Fruit fly (Drosophila melanogaster) whole organism, embryonic: ENCODE results near the gene CG34450.

ENCODE experiments used
- Ada2b ChIP-seq: fragments of 200-800 bp; sonication (Bioruptor generic); IDR thresholded peaks from 2 replicates; pipeline ENCODE4 v1.3.6; 2022; ENCODE audit warnings: missing biosample characterization, missing genetic modification characterization
- Adf1 ChIP-seq: fragments of 200-800 bp; sonication (Bioruptor generic); IDR thresholded peaks from 2 replicates; pipeline ENCODE4 v1.3.6; 2022; ENCODE audit warnings: missing biosample characterization, missing genetic modification characterization
- CG10267 ChIP-seq: fragments of 200-800 bp; sonication (Bioruptor generic); optimal IDR thresholded peaks from 2 replicates; lab custom pipeline; 2018; ENCODE audit warnings: missing biosample characterization, mild to moderate bottlenecking, missing genetic modification characterization, moderate library complexity
- CG11398 ChIP-seq: fragments of 200-800 bp; sonication (Bioruptor generic); optimal IDR thresholded peaks from 2 replicates; lab custom pipeline; 2016; ENCODE audit warnings: missing biosample characterization, missing genetic modification characterization
- CG11456 ChIP-seq: fragments of 200-800 bp; sonication (Bioruptor generic); IDR thresholded peaks from 3 replicates; pipeline ENCODE4 v1.3.6; 2022; ENCODE audit warnings: missing biosample characterization, missing genetic modification characterization
- CG12071 ChIP-seq: fragments of 200-800 bp; sonication (Bioruptor generic); optimal IDR thresholded peaks from 3 replicates; lab custom pipeline; 2018; ENCODE audit warnings: missing biosample characterization, mild to moderate bottlenecking, missing genetic modification characterization
- CG12769 ChIP-seq: fragments of 200-800 bp; sonication (Bioruptor generic); optimal IDR thresholded peaks from 2 replicates; lab custom pipeline; 2019; ENCODE audit warnings: missing biosample characterization, mild to moderate bottlenecking, missing genetic modification characterization, moderate library complexity
- CG13775 ChIP-seq: fragments of 200-800 bp; sonication (Bioruptor generic); optimal IDR thresholded peaks from 3 replicates; lab custom pipeline; 2017; ENCODE audit warnings: missing biosample characterization, mild to moderate bottlenecking, missing genetic modification characterization
- CG16815 ChIP-seq: fragments of 200-800 bp; sonication (Bioruptor generic); optimal IDR thresholded peaks from 3 replicates; lab custom pipeline; 2017; ENCODE audit warnings: missing biosample characterization, mild to moderate bottlenecking, missing genetic modification characterization
- CG17328 ChIP-seq: fragments of 200-800 bp; sonication (Bioruptor generic); IDR thresholded peaks from 2 replicates; pipeline ENCODE4 v1.3.6; 2022; ENCODE audit warnings: missing biosample characterization, missing genetic modification characterization
- CG17361 ChIP-seq: fragments of 200-800 bp; sonication (Bioruptor generic); IDR thresholded peaks from 3 replicates; pipeline ENCODE4 v1.3.6; 2022; ENCODE audit warnings: missing biosample characterization, missing genetic modification characterization
- CG18599 ChIP-seq: fragments of 200-800 bp; sonication (Bioruptor generic); optimal IDR thresholded peaks from 3 replicates; lab custom pipeline; 2017; ENCODE audit warnings: missing biosample characterization, missing genetic modification characterization, mild to moderate bottlenecking, moderate library complexity, missing genetic modification reagents
- CG3065 ChIP-seq: fragments of 200-800 bp; sonication (Bioruptor generic); optimal IDR thresholded peaks from 2 replicates; lab custom pipeline; 2016; ENCODE audit warnings: missing biosample characterization, missing genetic modification characterization
- CG7556 ChIP-seq: fragments of 200-800 bp; sonication (Bioruptor generic); optimal IDR thresholded peaks from 2 replicates; lab custom pipeline; 2017; ENCODE audit warnings: missing biosample characterization, mild to moderate bottlenecking, missing genetic modification characterization
- CG7745 ChIP-seq: fragments of 200-800 bp; sonication (Bioruptor generic); optimal IDR thresholded peaks from 2 replicates; lab custom pipeline; 2018; ENCODE audit warnings: missing biosample characterization, mild to moderate bottlenecking, missing genetic modification characterization, moderate library complexity
- CG7987 ChIP-seq: fragments of 200-800 bp; sonication (Bioruptor generic); optimal IDR thresholded peaks from 2 replicates; lab custom pipeline; 2018; ENCODE audit warnings: missing biosample characterization, mild to moderate bottlenecking, missing genetic modification characterization, moderate library complexity
- CG8290 ChIP-seq, 3 experiments: fragments of 200-800 bp; sonication (Bioruptor generic); optimal IDR thresholded peaks; 2 replicates each; lab custom pipeline; 2016 to 2019; ENCODE audit warnings: missing biosample characterization in 3 of 3, missing genetic modification characterization in 3 of 3, mild to moderate bottlenecking in 2 of 3, moderate library complexity in 1 of 3
- CG8765 ChIP-seq: fragments of 200-800 bp; sonication (Bioruptor generic); IDR thresholded peaks from 2 replicates; pipeline ENCODE4 v1.3.6; 2022; ENCODE audit warnings: missing biosample characterization, missing genetic modification characterization
- CG9727 ChIP-seq: fragments of 200-800 bp; sonication (Bioruptor generic); optimal IDR thresholded peaks from 3 replicates; lab custom pipeline; 2017; ENCODE audit warnings: missing biosample characterization, mild to moderate bottlenecking, missing genetic modification characterization
- CG9797 ChIP-seq: fragments of 200-800 bp; sonication (Bioruptor generic); optimal IDR thresholded peaks from 3 replicates; lab custom pipeline; 2018; ENCODE audit warnings: missing biosample characterization, mild to moderate bottlenecking, missing genetic modification characterization
- Dip2 ChIP-seq: fragments of 200-800 bp; sonication (Bioruptor generic); IDR thresholded peaks from 2 replicates; pipeline ENCODE4 v1.3.6; 2022; ENCODE audit warnings: missing biosample characterization, missing genetic modification characterization
- Dip3 ChIP-seq: fragments of 200-800 bp; sonication (Bioruptor generic); optimal IDR thresholded peaks from 3 replicates; lab custom pipeline; 2016; ENCODE audit warnings: missing biosample characterization, missing genetic modification characterization
- Meics ChIP-seq: fragments of 200-800 bp; sonication (Bioruptor generic); optimal IDR thresholded peaks from 2 replicates; lab custom pipeline; 2017; ENCODE audit warnings: missing biosample characterization, mild to moderate bottlenecking, missing genetic modification characterization
- Neu2 ChIP-seq: fragments of 200-800 bp; sonication (Bioruptor generic); optimal IDR thresholded peaks from 3 replicates; lab custom pipeline; 2016; ENCODE audit warnings: missing biosample characterization, missing genetic modification characterization, borderline replicate concordance
- PHDP ChIP-seq: fragments of 200-800 bp; sonication (Bioruptor generic); optimal IDR thresholded peaks from 3 replicates; lab custom pipeline; 2018; ENCODE audit warnings: missing biosample characterization, mild to moderate bottlenecking, missing genetic modification characterization, moderate library complexity
- Pdp1 ChIP-seq, 2 experiments: fragments of 200-800 bp; sonication (Bioruptor generic); optimal IDR thresholded peaks; 3 replicates each; lab custom pipeline; 2016; ENCODE audit warnings: missing biosample characterization in 2 of 2, missing genetic modification characterization in 2 of 2, mild to moderate bottlenecking in 1 of 2, moderate library complexity in 1 of 2
- Ptx1 ChIP-seq: fragments of 200-800 bp; sonication (Bioruptor generic); IDR thresholded peaks from 2 replicates; pipeline ENCODE4 v1.3.6; 2022; ENCODE audit warnings: missing biosample characterization, missing genetic modification characterization
- amos ChIP-seq: fragments of 200-800 bp; sonication (Bioruptor generic); IDR thresholded peaks from 2 replicates; pipeline ENCODE4 v1.3.6; 2022; ENCODE audit warnings: missing biosample characterization, missing genetic modification characterization; ENCODE audit not compliant: partially characterized antibody
- btn ChIP-seq: fragments of 200-800 bp; sonication (Bioruptor generic); optimal IDR thresholded peaks from 2 replicates; lab custom pipeline; 2016; ENCODE audit warnings: missing biosample characterization, missing genetic modification characterization
- gem ChIP-seq: fragments of 200-800 bp; sonication (Bioruptor generic); optimal IDR thresholded peaks from 2 replicates; lab custom pipeline; 2019; ENCODE audit warnings: missing biosample characterization, mild to moderate bottlenecking, missing genetic modification characterization, moderate library complexity
- gro ChIP-seq: fragments of 200-800 bp; sonication (Bioruptor generic); optimal IDR thresholded peaks from 2 replicates; lab custom pipeline; 2016; ENCODE audit warnings: missing biosample characterization, missing genetic modification characterization
- h ChIP-seq: fragments of >200 bp; optimal IDR thresholded peaks from 2 replicates; lab custom pipeline; 2017
- hth ChIP-seq: fragments of >200 bp; optimal IDR thresholded peaks from 2 replicates; lab custom pipeline; 2017; ENCODE audit warnings: inconsistent platforms
- inv ChIP-seq: fragments of 200-800 bp; sonication (Bioruptor generic); IDR thresholded peaks from 2 replicates; pipeline ENCODE4 v1.3.6; 2022; ENCODE audit warnings: missing biosample characterization, missing genetic modification characterization; ENCODE audit not compliant: partially characterized antibody
- lmd ChIP-seq: fragments of 200-800 bp; sonication (Bioruptor generic); IDR thresholded peaks from 2 replicates; pipeline ENCODE4 v1.3.6; 2022; ENCODE audit warnings: missing biosample characterization, missing genetic modification characterization
- nerfin-2 ChIP-seq: fragments of 200-800 bp; sonication (Bioruptor generic); IDR thresholded peaks from 2 replicates; pipeline ENCODE4 v1.3.6; 2022; ENCODE audit warnings: missing biosample characterization, missing genetic modification characterization; ENCODE audit not compliant: partially characterized antibody
- pan ChIP-seq, 4 experiments: fragments of >200 bp in 3 of 4; fragments of 200-800 bp in 1 of 4; sonication (Bioruptor generic) in 1 of 4; optimal IDR thresholded peaks in 3 of 4; IDR thresholded peaks in 1 of 4; 2 replicates each; pipeline versions ENCODE4 v1.3.6 to Lab custom; 2017 to 2022; ENCODE audit warnings: missing biosample characterization in 2 of 4, missing genetic modification characterization in 2 of 4, mixed read lengths in 1 of 4
- phol ChIP-seq: fragments of 200-800 bp; sonication (Bioruptor generic); optimal IDR thresholded peaks from 3 replicates; lab custom pipeline; 2018; ENCODE audit warnings: missing biosample characterization, mild to moderate bottlenecking, missing genetic modification characterization, moderate library complexity
- prd ChIP-seq, 3 experiments: fragments of >200 bp in 2 of 3; fragments of 200-800 bp in 1 of 3; sonication (Bioruptor generic) in 1 of 3; optimal IDR thresholded peaks in 2 of 3; IDR thresholded peaks in 1 of 3; 2 replicates in 2 of 3; 3 replicates in 1 of 3; pipeline versions ENCODE4 v1.3.6 to Lab custom; 2017 to 2022; ENCODE audit warnings: missing biosample characterization in 1 of 3, missing genetic modification characterization in 1 of 3
- psq ChIP-seq: fragments of 200-800 bp; sonication (Bioruptor generic); optimal IDR thresholded peaks from 2 replicates; lab custom pipeline; 2017; ENCODE audit warnings: missing biosample characterization, missing genetic modification characterization
- row ChIP-seq: fragments of 200-800 bp; sonication (Bioruptor generic); IDR thresholded peaks from 3 replicates; pipeline ENCODE4 v1.3.6; 2022; ENCODE audit warnings: missing biosample characterization, missing genetic modification characterization
- sc ChIP-seq, 3 experiments: fragments of >200 bp in 2 of 3; fragments of 200-800 bp in 1 of 3; sonication (Bioruptor generic) in 1 of 3; optimal IDR thresholded peaks; 2 replicates in 2 of 3; 3 replicates in 1 of 3; lab custom pipeline; 2017; ENCODE audit warnings: mild to moderate bottlenecking in 1 of 3, missing biosample characterization in 1 of 3, missing genetic modification characterization in 1 of 3, missing genetic modification reagents in 1 of 3
- sisA ChIP-seq: fragments of 200-800 bp; sonication (Bioruptor generic); IDR thresholded peaks from 2 replicates; pipeline ENCODE4 v1.3.6; 2022; ENCODE audit warnings: missing biosample characterization, missing genetic modification characterization
- sr ChIP-seq: fragments of 200-800 bp; sonication (Bioruptor generic); IDR thresholded peaks from 3 replicates; pipeline ENCODE4 v1.3.6; 2022; ENCODE audit warnings: missing biosample characterization, missing genetic modification characterization
- ssp ChIP-seq: fragments of 200-800 bp; sonication (Bioruptor generic); IDR thresholded peaks from 2 replicates; pipeline ENCODE4 v1.3.6; 2022; ENCODE audit warnings: missing biosample characterization, missing genetic modification characterization
- sug ChIP-seq: fragments of 200-800 bp; optimal IDR thresholded peaks from 2 replicates; lab custom pipeline; 2019; ENCODE audit warnings: missing biosample characterization, mild to moderate bottlenecking, missing genetic modification characterization, moderate library complexity
- tin ChIP-seq: fragments of 200-800 bp; sonication (Bioruptor generic); optimal IDR thresholded peaks from 3 replicates; lab custom pipeline; 2016; ENCODE audit warnings: missing biosample characterization, missing genetic modification characterization
- vvl ChIP-seq: fragments of 200-800 bp; sonication (Bioruptor generic); IDR thresholded peaks from 2 replicates; pipeline ENCODE4 v1.3.6; 2022; ENCODE audit warnings: missing biosample characterization, missing genetic modification characterization

The CG34450 gene

dm6 chrX:9344482-9345106 is 14.3 kb upstream of the CG34450 start (continued):
- TF ChIP-seq Dip2 (GFP tag; lab: Robert Waterston, UW), result no peak
- TF ChIP-seq row, result peak; percentile 74
- no peak for TF ChIP-seq sc (optimal IDR thresholded peaks at IDR 0.05; lab: Kevin White, UChicago)
- TF ChIP-seq sc (GFP tag; optimal IDR thresholded peaks at IDR 0.05; lab: Kevin White, UChicago), result no peak
- no peak for TF ChIP-seq psq (GFP tag; lab: Kevin White, UChicago)
- TF ChIP-seq CG11398 (GFP tag; lab: Kevin White, UChicago), result no peak
- TF ChIP-seq CG12769, result peak; percentile 41
- no peak for TF ChIP-seq CG3065
- TF ChIP-seq phol (tag; lab: Kevin White, UChicago), result peak; percentile 44
- peak; percentile 27 for TF ChIP-seq CG16815 (GFP tag; lab: Kevin White, UChicago)
- TF ChIP-seq inv (GFP tag; lab: Robert Waterston, UW), result no peak
- no peak for TF ChIP-seq hth (lab: Kevin White, UChicago)
- peak; percentile 79 for TF ChIP-seq Meics
- TF ChIP-seq CG17361 (GFP tag; lab: Robert Waterston, UW), result peak; percentile 40; the same call in 2 of the 3 replicates
- TF ChIP-seq nerfin-2, result no peak
- peak; percentile 78 for TF ChIP-seq CG18599
- peak; percentile 21; the same call in 1 of the 2 replicates for TF ChIP-seq Ada2b
- no peak for TF ChIP-seq CG8765 (GFP tag; lab: Robert Waterston, UW)
- TF ChIP-seq prd (optimal IDR thresholded peaks at IDR 0.05; lab: Kevin White, UChicago), result no peak
- TF ChIP-seq prd (GFP tag; IDR thresholded peaks at IDR 0.05; lab: Robert Waterston, UW), result peak; percentile 30; the same call in 2 of the 3 replicates
- peak; percentile 44 for TF ChIP-seq gro (GFP tag; lab: Kevin White, UChicago)
- TF ChIP-seq amos (GFP tag; lab: Robert Waterston, UW), result no peak
- TF ChIP-seq CG7745, result no peak
- TF ChIP-seq sug (tag; lab: Kevin White, UChicago), result peak; percentile 67
- TF ChIP-seq btn, result no peak
- peak; percentile 63 for TF ChIP-seq Ptx1 (GFP tag; lab: Robert Waterston, UW)
- peak; percentile 8 to 37 for TF ChIP-seq Pdp1 (GFP tag; optimal IDR thresholded peaks at IDR 0.05; lab: Kevin White, UChicago)
- TF ChIP-seq Neu2, result no peak
- TF ChIP-seq vvl (GFP tag; lab: Robert Waterston, UW), result peak; percentile 50
- no peak for TF ChIP-seq pan (optimal IDR thresholded peaks at IDR 0.05; lab: Kevin White, UChicago)
- TF ChIP-seq pan (GFP tag; optimal IDR thresholded peaks at IDR 0.05 in 1 of 2, IDR thresholded peaks at IDR 0.05 in 1 of 2), result peak in 1 of 2 experiments; percentile 63
- peak; percentile 6 for TF ChIP-seq CG10267 (tag; lab: Kevin White, UChicago)
- no peak for TF ChIP-seq lmd (GFP tag; lab: Robert Waterston, UW)
- peak; percentile 61 for TF ChIP-seq Dip3 (GFP tag; lab: Kevin White, UChicago)
- TF ChIP-seq CG13775 (GFP tag; lab: Kevin White, UChicago), result peak; percentile 65
- TF ChIP-seq CG9727 (GFP tag; lab: Kevin White, UChicago), result peak; percentile 61
- TF ChIP-seq CG17328, result no peak
- TF ChIP-seq CG8290 (GFP tag; optimal IDR thresholded peaks at IDR 0.05; lab: Kevin White, UChicago), result no peak
- no peak for TF ChIP-seq CG8290 (tag; optimal IDR thresholded peaks at IDR 0.05; lab: Kevin White, UChicago)
- no peak for TF ChIP-seq CG9797
- TF ChIP-seq CG12071 (GFP tag; lab: Kevin White, UChicago), result peak; percentile 56
- peak; percentile 22; the same call in 1 of the 2 replicates for TF ChIP-seq sisA (GFP tag; lab: Robert Waterston, UW)
- no peak for TF ChIP-seq sr (GFP tag; lab: Robert Waterston, UW)
- peak; percentile 74 for TF ChIP-seq gem (tag; lab: Kevin White, UChicago)
- TF ChIP-seq ssp (GFP tag; lab: Robert Waterston, UW), result no peak
- peak; percentile 20 for TF ChIP-seq tin (GFP tag; lab: Kevin White, UChicago)
- TF ChIP-seq CG7987, result no peak
- peak; percentile 16; the same call in 1 of the 2 replicates for TF ChIP-seq Adf1 (GFP tag; lab: Robert Waterston, UW)
- TF ChIP-seq CG11456 (GFP tag; lab: Robert Waterston, UW), result 0 out of 3 replicates have a peak, but pooled peaks have one; percentile 60
- no peak for TF ChIP-seq h (lab: Kevin White, UChicago)
- TF ChIP-seq CG7556 (GFP tag; lab: Kevin White, UChicago), result peak; percentile 62
- peak; percentile 57 for TF ChIP-seq PHDP (tag; lab: Kevin White, UChicago)
